Worm (Caenorhabditis elegans): ENCODE measurements around the gene nmur-3.

Gene nmur-3

ce11 chrX:4469297-4469816, 3.0 kb downstream of the nmur-3 start, which contains the start of gene asb-2 (continued):
- TF ChIP-seq pag-3 (tag; optimal IDR thresholded peaks at IDR 0.05; ENCODE audit: borderline replicate concordance, insufficient read depth): no peak
- no peak for TF ChIP-seq hlh-4 (tag; optimal IDR thresholded peaks at IDR 0.05)
- TF ChIP-seq nhr-77 (tag; optimal IDR thresholded peaks at IDR 0.05): peak; percentile 80
- peak in 1 of 2 experiments; percentile 87 for TF ChIP-seq mdl-1 (tag; optimal IDR thresholded peaks at IDR 0.05)
- TF ChIP-seq unc-62 (GFP tag; optimal IDR thresholded peaks at IDR 0.05): no peak
- TF ChIP-seq ztf-4 (tag; optimal IDR thresholded peaks at IDR 0.05): peak; percentile 64
- TF ChIP-seq pqm-1 (tag; optimal IDR thresholded peaks at IDR 0.05): no peak
- TF ChIP-seq zip-4 (GFP tag; optimal IDR thresholded peaks at IDR 0.05): no peak

ce11 chrX:4478503-4478902, 12.2 kb downstream of the nmur-3 start:
- TF ChIP-seq fkh-8 (tag; optimal IDR thresholded peaks at IDR 0.05): no peak
- TF ChIP-seq C04F5.9 (tag; optimal IDR thresholded peaks at IDR 0.05): no peak
- peak in 1 of 2 experiments; percentile 21 for TF ChIP-seq lin-35 (GFP tag; optimal IDR thresholded peaks at IDR 0.05)
- TF ChIP-seq Y116A8C.19 (tag; optimal IDR thresholded peaks at IDR 0.05; ENCODE audit: borderline replicate concordance): no peak
- TF ChIP-seq elt-2 (tag; optimal IDR thresholded peaks at IDR 0.05): peak; percentile 65

ce11 chrX:4479960-4480359, 13.6 kb downstream of the nmur-3 start:
- TF ChIP-seq skn-1 (tag; optimal IDR thresholded peaks at IDR 0.05): no peak
- TF ChIP-seq lin-35 (GFP tag; optimal IDR thresholded peaks at IDR 0.05): peak in 1 of 2 experiments; percentile 8

ce11 chrX:4480800-4481199, 14.5 kb downstream of the nmur-3 start:
- no peak for TF ChIP-seq fkh-10 (GFP tag; optimal IDR thresholded peaks at IDR 0.05)
- TF ChIP-seq elt-2 (tag; optimal IDR thresholded peaks at IDR 0.05): peak; percentile 85
- peak in 1 of 2 experiments; percentile 17 for TF ChIP-seq lin-35 (GFP tag; optimal IDR thresholded peaks at IDR 0.05)
- peak; percentile 31 for TF ChIP-seq pqm-1 (tag; optimal IDR thresholded peaks at IDR 0.05)

ce11 chrX:4484072-4484471, 17.8 kb downstream of the nmur-3 start:
- peak; percentile 9 for TF ChIP-seq tbx-2 (tag; optimal IDR thresholded peaks at IDR 0.05)
- TF ChIP-seq nhr-20 (tag; optimal IDR thresholded peaks at IDR 0.05): peak; percentile 55
- TF ChIP-seq snu-23 (GFP tag; optimal IDR thresholded peaks at IDR 0.05): peak; percentile 8
- TF ChIP-seq nhr-71 (tag; optimal IDR thresholded peaks at IDR 0.05): peak; percentile 8
- TF ChIP-seq blmp-1 (tag; optimal IDR thresholded peaks at IDR 0.05): peak; percentile 96
- no peak for TF ChIP-seq hlh-4 (tag; optimal IDR thresholded peaks at IDR 0.05)
- peak; percentile 54 for TF ChIP-seq lin-14 (GFP tag; optimal IDR thresholded peaks at IDR 0.05)
- no peak for TF ChIP-seq aha-1 (tag; optimal IDR thresholded peaks at IDR 0.05)
- TF ChIP-seq nhr-85 (tag): peak; percentile 81

ce11 chrX:4488807-4489336, 22.6 kb downstream of the nmur-3 start, which contains the start of gene ncr-1:
ncr-1 (minus strand) TSS chrX:4488857.
- no peak for TF ChIP-seq Y116A8C.19 (tag; optimal IDR thresholded peaks at IDR 0.05; ENCODE audit: borderline replicate concordance)
- peak; percentile 42 for TF ChIP-seq lin-14 (GFP tag; optimal IDR thresholded peaks at IDR 0.05)

- peak in 1 of 2 experiments; percentile 36 for TF ChIP-seq mdl-1 (tag; optimal IDR thresholded peaks at IDR 0.05)
- TF ChIP-seq ceh-82 (tag; optimal IDR thresholded peaks at IDR 0.05): peak in 1 of 3 experiments; percentile 14
- TF ChIP-seq tbx-2 (tag; optimal IDR thresholded peaks at IDR 0.05): peak; percentile 12
- TF ChIP-seq fos-1 (tag; optimal IDR thresholded peaks at IDR 0.05): no peak
- TF ChIP-seq alr-1 (tag; optimal IDR thresholded peaks at IDR 0.05; ENCODE audit: borderline replicate concordance): no peak
- peak; percentile 62 for TF ChIP-seq skn-1 (tag; optimal IDR thresholded peaks at IDR 0.05)
- TF ChIP-seq lsy-2 (tag; optimal IDR thresholded peaks at IDR 0.05): peak in 1 of 2 experiments; percentile 50
- peak; percentile 36 for TF ChIP-seq nhr-71 (tag; optimal IDR thresholded peaks at IDR 0.05)
- peak in 1 of 2 experiments; percentile 9 for TF ChIP-seq lin-35 (GFP tag; optimal IDR thresholded peaks at IDR 0.05)
- peak; percentile 72 for TF ChIP-seq nhr-20 (tag; optimal IDR thresholded peaks at IDR 0.05)
- TF ChIP-seq lin-14 (GFP tag; optimal IDR thresholded peaks at IDR 0.05): peak; percentile 65
These were observed 24.1 kb downstream of the nmur-3 start for ce11 chrX:4490400-4490799.
